Fruit fly (Drosophila melanogaster) whole organism: ENCODE data around the gene CG13946.

Experiments
- CG8478 ChIP-seq: fragments of >200 bp; optimal IDR thresholded peaks from 2 replicates; lab custom pipeline; 2018; ENCODE audit warnings: inconsistent platforms
- Dll ChIP-seq: fragments of >200 bp; optimal IDR thresholded peaks from 2 replicates; lab custom pipeline; 2017
- EcR ChIP-seq, 2 experiments: fragments of >200 bp; optimal IDR thresholded peaks; 2 replicates each; lab custom pipeline; 2017; ENCODE audit warnings: missing biosample characterization in 2 of 2, missing genetic modification characterization in 2 of 2, missing genetic modification reagents in 2 of 2
- pan ChIP-seq: fragments of >200 bp; optimal IDR thresholded peaks from 2 replicates; lab custom pipeline; 2017
- psq ChIP-seq: fragments of >200 bp; optimal IDR thresholded peaks from 2 replicates; lab custom pipeline; 2017
- usp ChIP-seq: fragments of >200 bp; optimal IDR thresholded peaks from 2 replicates; lab custom pipeline; 2017; ENCODE audit warnings: missing biosample characterization, missing genetic modification characterization, mixed read lengths

Gene CG13946

dm6 chr2L:776236-776635 is at the start of gene CG13946:
Gene CG13946 (plus strand): TSS chr2L:776536.
- TF ChIP-seq EcR (GFP tag; optimal IDR thresholded peaks at IDR 0.05; lab: Kevin White, UChicago) = no peak
- no peak for TF ChIP-seq usp (GFP tag; lab: Kevin White, UChicago)
- no peak for TF ChIP-seq Dll (lab: Kevin White, UChicago)
- no peak for TF ChIP-seq pan
- TF ChIP-seq CG8478 (lab: Kevin White, UChicago) = no peak
- TF ChIP-seq psq (lab: Kevin White, UChicago) = no peak

dm6 chr2L:728062-728461 is 48.3 kb upstream of the CG13946 start, which contains the start of gene Hsp60B:
Gene Hsp60B (plus strand): TSS chr2L:728362.
- TF ChIP-seq EcR (GFP tag; optimal IDR thresholded peaks at IDR 0.05; lab: Kevin White, UChicago) = no peak
- TF ChIP-seq usp (GFP tag; lab: Kevin White, UChicago) = no peak
- no peak for TF ChIP-seq CG8478 (lab: Kevin White, UChicago)
- TF ChIP-seq Dll (lab: Kevin White, UChicago) = no peak
- TF ChIP-seq psq (lab: Kevin White, UChicago) = no peak
- TF ChIP-seq pan = no peak

- TF ChIP-seq Dll (lab: Kevin White, UChicago) (no peak), psq (lab: Kevin White, UChicago) (no peak), EcR (GFP tag; optimal IDR thresholded peaks at IDR 0.05; lab: Kevin White, UChicago) (no peak), pan (no peak), CG8478 (lab: Kevin White, UChicago) (no peak), usp (GFP tag; lab: Kevin White, UChicago) (no peak)
These were observed 44.2 kb upstream of the CG13946 start for dm6 chr2L:732105-732504.

- TF ChIP-seq pan (no peak), EcR (GFP tag; optimal IDR thresholded peaks at IDR 0.05; lab: Kevin White, UChicago) (no peak), Dll (lab: Kevin White, UChicago) (no peak), psq (lab: Kevin White, UChicago) (no peak), usp (GFP tag; lab: Kevin White, UChicago) (no peak), CG8478 (lab: Kevin White, UChicago) (no peak)
These were observed 42.2 kb upstream of the CG13946 start for dm6 chr2L:734120-734519.

- TF ChIP-seq Dll (lab: Kevin White, UChicago) (no peak), psq (lab: Kevin White, UChicago) (no peak), EcR (GFP tag; optimal IDR thresholded peaks at IDR 0.05; lab: Kevin White, UChicago) (no peak), usp (GFP tag; lab: Kevin White, UChicago) (no peak), CG8478 (lab: Kevin White, UChicago) (no peak), pan (no peak)
These were observed 40.6 kb upstream of the CG13946 start for dm6 chr2L:735772-736171.

- TF ChIP-seq pan (no peak), EcR (GFP tag; optimal IDR thresholded peaks at IDR 0.05; lab: Kevin White, UChicago) (no peak), psq (lab: Kevin White, UChicago) (no peak), CG8478 (lab: Kevin White, UChicago) (no peak), Dll (lab: Kevin White, UChicago) (no peak)
These were observed 36.3 kb upstream of the CG13946 start for dm6 chr2L:740031-740430.

dm6 chr2L:744295-744694 is 32.0 kb upstream of the CG13946 start, which contains the start of gene Eaat2:
Gene Eaat2 (minus strand): TSS chr2L:744395.
- TF ChIP-seq psq (lab: Kevin White, UChicago) (no peak), usp (GFP tag; lab: Kevin White, UChicago) (no peak), EcR (GFP tag; optimal IDR thresholded peaks at IDR 0.05; lab: Kevin White, UChicago) (no peak), CG8478 (lab: Kevin White, UChicago) (no peak), pan (no peak), Dll (lab: Kevin White, UChicago) (no peak)

dm6 chr2L:745785-746184 is 30.6 kb upstream of the CG13946 start:
- TF ChIP-seq Dll (lab: Kevin White, UChicago) (no peak), usp (GFP tag; lab: Kevin White, UChicago) (no peak), CG8478 (lab: Kevin White, UChicago) (no peak), psq (lab: Kevin White, UChicago) (no peak), pan (no peak), EcR (GFP tag; optimal IDR thresholded peaks at IDR 0.05; lab: Kevin White, UChicago) (no peak)

- TF ChIP-seq usp (GFP tag; lab: Kevin White, UChicago) = no peak
These were observed 26.7 kb upstream of the CG13946 start, which contains the start of gene GABA-B-R3 for dm6 chr2L:749645-750044. Gene GABA-B-R3 (plus strand): TSS chr2L:749945.

- TF ChIP-seq CG8478 (lab: Kevin White, UChicago) (no peak), Dll (lab: Kevin White, UChicago) (no peak), EcR (GFP tag; optimal IDR thresholded peaks at IDR 0.05; lab: Kevin White, UChicago) (no peak), pan (no peak), usp (GFP tag; lab: Kevin White, UChicago) (no peak), psq (lab: Kevin White, UChicago) (no peak)
These were observed 26.0 kb upstream of the CG13946 start for dm6 chr2L:750299-750698.

dm6 chr2L:773247-773646 is 3.1 kb upstream of the CG13946 start, which contains the start of gene CG12506:
Gene CG12506 (plus strand): TSS chr2L:773547.
- TF ChIP-seq usp (GFP tag; lab: Kevin White, UChicago) (no peak), Dll (lab: Kevin White, UChicago) (no peak), EcR (GFP tag; optimal IDR thresholded peaks at IDR 0.05; lab: Kevin White, UChicago) (no peak), CG8478 (lab: Kevin White, UChicago) (no peak), psq (lab: Kevin White, UChicago) (no peak), pan (no peak)

- no peak for TF ChIP-seq usp (GFP tag; lab: Kevin White, UChicago)
- TF ChIP-seq pan = no peak
These were observed 2.8 kb downstream of the CG13946 start, which contains the start of gene CG13947 for dm6 chr2L:779123-779584. Gene CG13947 (plus strand): TSS chr2L:779173.
